Fruit fly (Drosophila melanogaster) whole organism, embryonic: ENCODE results near the gene CG32276.

Experiments used
- Awh ChIP-seq: fragments of 200-800 bp; sonication (Bioruptor generic); IDR thresholded peaks from 2 replicates; pipeline ENCODE4, ENCODE4 v1.3.6; 2022; ENCODE audit warnings: missing biosample characterization, missing genetic modification characterization
- Bgb ChIP-seq: fragments of 200-800 bp; sonication (Bioruptor generic); IDR thresholded peaks from 2 replicates; pipeline ENCODE4 v1.3.6; 2022; ENCODE audit warnings: missing biosample characterization, missing genetic modification characterization; ENCODE audit not compliant: partially characterized antibody
- CG11247 ChIP-seq: fragments of 200-800 bp; sonication (Bioruptor generic); IDR thresholded peaks from 2 replicates; pipeline ENCODE4 v1.3.6; 2022; ENCODE audit warnings: missing biosample characterization, missing genetic modification characterization
- CG13624 ChIP-seq: fragments of 200-800 bp; sonication (Bioruptor generic); optimal IDR thresholded peaks from 2 replicates; lab custom pipeline; 2016; ENCODE audit warnings: missing biosample characterization, missing genetic modification characterization
- CG15269 ChIP-seq: fragments of 200-800 bp; sonication (Bioruptor generic); optimal IDR thresholded peaks from 2 replicates; lab custom pipeline; 2018; ENCODE audit warnings: missing biosample characterization, mild to moderate bottlenecking, missing genetic modification characterization, moderate library complexity
- CG1529 ChIP-seq: fragments of 200-800 bp; sonication (Bioruptor generic); optimal IDR thresholded peaks from 3 replicates; lab custom pipeline; 2018; ENCODE audit warnings: missing biosample characterization, missing genetic modification characterization
- CG17612 ChIP-seq: fragments of 200-800 bp; sonication (Bioruptor generic); IDR thresholded peaks from 2 replicates; pipeline ENCODE4 v1.3.6; 2022; ENCODE audit warnings: missing biosample characterization, missing genetic modification characterization
- CG1792 ChIP-seq: fragments of 200-800 bp; sonication (Bioruptor generic); optimal IDR thresholded peaks from 2 replicates; lab custom pipeline; 2016; ENCODE audit warnings: missing biosample characterization, missing genetic modification characterization
- CG18599 ChIP-seq: fragments of 200-800 bp; sonication (Bioruptor generic); optimal IDR thresholded peaks from 3 replicates; lab custom pipeline; 2017; ENCODE audit warnings: missing biosample characterization, missing genetic modification characterization, mild to moderate bottlenecking, moderate library complexity, missing genetic modification reagents
- CG2202 ChIP-seq: fragments of 200-800 bp; sonication (Bioruptor generic); optimal IDR thresholded peaks from 2 replicates; lab custom pipeline; 2018; ENCODE audit warnings: missing biosample characterization, mild to moderate bottlenecking, missing genetic modification characterization
- CG30020 ChIP-seq: fragments of 200-800 bp; optimal IDR thresholded peaks from 2 replicates; lab custom pipeline; 2019; ENCODE audit warnings: missing biosample characterization, mild to moderate bottlenecking, missing genetic modification characterization, moderate library complexity
- CG3163 ChIP-seq: fragments of 200-800 bp; sonication (Bioruptor generic); optimal IDR thresholded peaks from 3 replicates; lab custom pipeline; 2016; ENCODE audit warnings: missing biosample characterization, missing genetic modification characterization
- CG33557 ChIP-seq: fragments of 200-800 bp; sonication (Bioruptor generic); optimal IDR thresholded peaks from 2 replicates; lab custom pipeline; 2019; ENCODE audit warnings: missing biosample characterization, mild to moderate bottlenecking, missing genetic modification characterization, moderate library complexity
- CG34224 ChIP-seq: fragments of 200-800 bp; sonication (Bioruptor generic); IDR thresholded peaks from 3 replicates; pipeline ENCODE4 v1.3.6; 2022; ENCODE audit warnings: missing biosample characterization, missing genetic modification characterization; ENCODE audit not compliant: partially characterized antibody
- CG34376 ChIP-seq: fragments of 200-800 bp; sonication (Bioruptor generic); optimal IDR thresholded peaks from 2 replicates; lab custom pipeline; 2018; ENCODE audit warnings: missing biosample characterization, mild to moderate bottlenecking, missing genetic modification characterization
- CG6654 ChIP-seq: fragments of 200-800 bp; sonication (Bioruptor generic); optimal IDR thresholded peaks from 2 replicates; lab custom pipeline; 2017; ENCODE audit warnings: missing biosample characterization, mild to moderate bottlenecking, missing genetic modification characterization
- CG8388 ChIP-seq: fragments of 200-800 bp; sonication (Bioruptor generic); optimal IDR thresholded peaks from 2 replicates; lab custom pipeline; 2019; ENCODE audit warnings: missing biosample characterization, mild to moderate bottlenecking, missing genetic modification characterization, moderate library complexity
- CG8924 ChIP-seq: fragments of 200-800 bp; optimal IDR thresholded peaks from 3 replicates; lab custom pipeline; 2019; ENCODE audit warnings: missing biosample characterization, mild to moderate bottlenecking, missing genetic modification characterization, moderate library complexity
- Chrac-16 ChIP-seq: fragments of 200-800 bp; sonication (Bioruptor generic); optimal IDR thresholded peaks from 3 replicates; lab custom pipeline; 2016; ENCODE audit warnings: missing biosample characterization, missing genetic modification characterization
- CoRest ChIP-seq: fragments of 200-800 bp; sonication (Bioruptor generic); optimal IDR thresholded peaks from 3 replicates; lab custom pipeline; 2018; ENCODE audit warnings: missing biosample characterization, mild to moderate bottlenecking, missing genetic modification characterization, moderate library complexity
- Dll ChIP-seq: fragments of 200-800 bp; sonication (Bioruptor generic); IDR thresholded peaks from 4 replicates; pipeline ENCODE4 v1.3.6; 2022; ENCODE audit warnings: missing biosample characterization, missing genetic modification characterization; ENCODE audit not compliant: partially characterized antibody
- Doc2 ChIP-seq: fragments of 200-800 bp; sonication (Bioruptor generic); IDR thresholded peaks from 2 replicates; pipeline ENCODE4 v1.3.6; 2022; ENCODE audit warnings: missing biosample characterization, missing genetic modification characterization
- Dp ChIP-seq: fragments of 200-800 bp; sonication (Bioruptor generic); optimal IDR thresholded peaks from 2 replicates; lab custom pipeline; 2018; ENCODE audit warnings: missing biosample characterization, mild to moderate bottlenecking, missing genetic modification characterization, moderate library complexity
- Gug ChIP-seq: fragments of 200-800 bp; sonication (Bioruptor generic); IDR thresholded peaks from 4 replicates; pipeline ENCODE4 v1.3.6; 2022; ENCODE audit warnings: missing biosample characterization, missing genetic modification characterization
- Hmx ChIP-seq: fragments of 200-800 bp; sonication (Bioruptor generic); optimal IDR thresholded peaks from 2 replicates; lab custom pipeline; 2016; ENCODE audit warnings: missing biosample characterization, missing genetic modification characterization
- Lpt ChIP-seq: fragments of >200 bp; optimal IDR thresholded peaks from 2 replicates; lab custom pipeline; 2018; ENCODE audit warnings: missing biosample characterization, missing genetic modification characterization
- NFAT ChIP-seq: fragments of 200-800 bp; sonication (Bioruptor generic); IDR thresholded peaks from 2 replicates; pipeline ENCODE4 v1.3.6; 2022; ENCODE audit warnings: missing biosample characterization, missing genetic modification characterization
- Nf-YB ChIP-seq: fragments of 200-800 bp; sonication (Bioruptor generic); optimal IDR thresholded peaks from 3 replicates; lab custom pipeline; 2019; ENCODE audit warnings: missing biosample characterization, mild to moderate bottlenecking, missing genetic modification characterization, moderate library complexity
- Sry-β ChIP-seq: fragments of 200-800 bp; sonication (Bioruptor generic); optimal IDR thresholded peaks from 2 replicates; lab custom pipeline; 2018; ENCODE audit warnings: missing biosample characterization, mild to moderate bottlenecking, missing genetic modification characterization, moderate library complexity
- Trl ChIP-seq, 3 experiments: fragments of >200 bp in 2 of 3; fragments of 200-800 bp in 1 of 3; sonication (Bioruptor generic) in 1 of 3; optimal IDR thresholded peaks; 2 replicates in 1 of 3; 3 replicates in 2 of 3; lab custom pipeline; 2016 to 2017; ENCODE audit warnings: missing biosample characterization in 1 of 3, missing genetic modification characterization in 1 of 3
- ap ChIP-seq: fragments of 200-800 bp; sonication (Bioruptor generic); IDR thresholded peaks from 2 replicates; pipeline ENCODE4 v1.3.6; 2022; ENCODE audit warnings: missing biosample characterization, missing genetic modification characterization
- bab2 ChIP-seq: fragments of 200-800 bp; sonication (Bioruptor generic); optimal IDR thresholded peaks from 2 replicates; lab custom pipeline; 2016; ENCODE audit warnings: missing biosample characterization, missing genetic modification characterization
- bbx ChIP-seq: fragments of 200-800 bp; sonication (Bioruptor generic); IDR thresholded peaks from 2 replicates; pipeline ENCODE4 v1.3.6; 2022; ENCODE audit warnings: missing biosample characterization, missing genetic modification characterization; ENCODE audit not compliant: partially characterized antibody
- cato ChIP-seq: fragments of 200-800 bp; sonication (Bioruptor generic); optimal IDR thresholded peaks from 2 replicates; lab custom pipeline; 2016; ENCODE audit warnings: missing biosample characterization, missing genetic modification characterization, borderline replicate concordance
- dmrt99B ChIP-seq: fragments of 200-800 bp; sonication (Bioruptor generic); optimal IDR thresholded peaks from 2 replicates; lab custom pipeline; 2018; ENCODE audit warnings: missing biosample characterization, mild to moderate bottlenecking, missing genetic modification characterization, moderate library complexity
- ems ChIP-seq: fragments of 200-800 bp; sonication (Bioruptor generic); optimal IDR thresholded peaks from 3 replicates; lab custom pipeline; 2016; ENCODE audit warnings: missing biosample characterization, missing genetic modification characterization
- eyg ChIP-seq: fragments of 200-800 bp; sonication (Bioruptor generic); optimal IDR thresholded peaks from 3 replicates; lab custom pipeline; 2016; ENCODE audit warnings: missing biosample characterization, missing genetic modification characterization
- fd96Cb ChIP-seq: fragments of 200-800 bp; sonication (Bioruptor generic); optimal IDR thresholded peaks from 2 replicates; lab custom pipeline; 2018; ENCODE audit warnings: missing biosample characterization, mild to moderate bottlenecking, missing genetic modification characterization, moderate library complexity
- gcm2 ChIP-seq: fragments of 200-800 bp; sonication (Bioruptor generic); optimal IDR thresholded peaks from 2 replicates; lab custom pipeline; 2016; ENCODE audit warnings: missing biosample characterization, missing genetic modification characterization
- gro ChIP-seq: fragments of 200-800 bp; sonication (Bioruptor generic); optimal IDR thresholded peaks from 2 replicates; lab custom pipeline; 2016; ENCODE audit warnings: missing biosample characterization, missing genetic modification characterization
- hkb ChIP-seq, 2 experiments: fragments of 200-800 bp in 1 of 2; fragments of >200 bp in 1 of 2; sonication (Bioruptor generic) in 1 of 2; IDR thresholded peaks in 1 of 2; optimal IDR thresholded peaks in 1 of 2; 2 replicates each; pipeline versions ENCODE4 v1.3.6 to Lab custom; 2017 to 2022; ENCODE audit warnings: missing biosample characterization in 1 of 2, missing genetic modification characterization in 1 of 2
- row ChIP-seq: fragments of 200-800 bp; sonication (Bioruptor generic); IDR thresholded peaks from 3 replicates; pipeline ENCODE4 v1.3.6; 2022; ENCODE audit warnings: missing biosample characterization, missing genetic modification characterization
- run ChIP-seq: fragments of 200-800 bp; sonication (Bioruptor generic); optimal IDR thresholded peaks from 3 replicates; lab custom pipeline; 2018; ENCODE audit warnings: missing biosample characterization, mild to moderate bottlenecking, missing genetic modification characterization
- sd ChIP-seq: fragments of 200-800 bp; sonication (Bioruptor generic); optimal IDR thresholded peaks from 3 replicates; lab custom pipeline; 2018; ENCODE audit warnings: missing biosample characterization, mild to moderate bottlenecking, missing genetic modification characterization, moderate library complexity
- slbo ChIP-seq: fragments of 200-800 bp; sonication (Bioruptor generic); IDR thresholded peaks from 2 replicates; pipeline ENCODE4 v1.3.6; 2022; ENCODE audit warnings: missing biosample characterization, missing genetic modification characterization
- slou ChIP-seq: fragments of 200-800 bp; sonication (Bioruptor generic); optimal IDR thresholded peaks from 3 replicates; lab custom pipeline; 2016; ENCODE audit warnings: missing biosample characterization, missing genetic modification characterization
- tll ChIP-seq, 2 experiments: fragments of 200-800 bp in 1 of 2; fragments of >200 bp in 1 of 2; sonication (Bioruptor generic) in 1 of 2; optimal IDR thresholded peaks; 2 replicates each; lab custom pipeline; 2017 to 2019; ENCODE audit warnings: missing biosample characterization in 2 of 2, missing genetic modification characterization in 2 of 2, mild to moderate bottlenecking in 1 of 2, moderate library complexity in 1 of 2

The CG32276 gene

dm6 chr3L:3148125-3149059, 50.5 kb downstream of the CG32276 start, which contains the start of the genes Usp5 and BtbVII (continued):
- TF ChIP-seq CoRest: peak; percentile 49
- TF ChIP-seq fd96Cb: no peak
- TF ChIP-seq bab2 (GFP tag; lab: Kevin White, UChicago): peak; percentile 56
- no peak for TF ChIP-seq ap (GFP tag; lab: Robert Waterston, UW)
- no peak for TF ChIP-seq CG6654 (GFP tag; lab: Kevin White, UChicago)
- no peak for TF ChIP-seq dmrt99B (tag; lab: Kevin White, UChicago)
- peak; percentile 27 for TF ChIP-seq cato
- no peak for TF ChIP-seq gcm2 (GFP tag; lab: Kevin White, UChicago)
- peak; percentile 77 for TF ChIP-seq hkb (optimal IDR thresholded peaks at IDR 0.05; lab: Kevin White, UChicago)
- TF ChIP-seq hkb (GFP tag; IDR thresholded peaks at IDR 0.05; lab: Robert Waterston, UW): peak; percentile 50
- peak; percentile 67 for TF ChIP-seq NFAT
- TF ChIP-seq CG18599: no peak
- TF ChIP-seq row (GFP tag; lab: Robert Waterston, UW): peak; percentile 90
- TF ChIP-seq CG34376 (GFP tag; lab: Kevin White, UChicago): peak; percentile 81
- TF ChIP-seq slou: no peak
- TF ChIP-seq CG13624 (GFP tag; lab: Kevin White, UChicago): peak; percentile 70
- peak; percentile 67 for TF ChIP-seq ems (GFP tag; lab: Kevin White, UChicago)
- peak; percentile 91 for TF ChIP-seq Bgb
- TF ChIP-seq tll (GFP tag; optimal IDR thresholded peaks at IDR 0.05; lab: Kevin White, UChicago): peak in 1 of 2 experiments; percentile 61
- TF ChIP-seq Doc2: no peak
- no peak for TF ChIP-seq CG2202 (tag; lab: Kevin White, UChicago)
- peak; percentile 34 for TF ChIP-seq Nf-YB (GFP tag; lab: Kevin White, UChicago)
- TF ChIP-seq Dp (GFP tag; lab: Kevin White, UChicago): peak; percentile 44
- no peak for TF ChIP-seq Lpt (GFP tag; lab: Kevin White, UChicago)
- peak; percentile 39 for TF ChIP-seq CG15269 (tag; lab: Kevin White, UChicago)
- TF ChIP-seq run (tag; lab: Kevin White, UChicago): no peak
- TF ChIP-seq CG1529: peak; percentile 7
- peak; percentile 17 for TF ChIP-seq CG8388 (GFP tag; lab: Kevin White, UChicago)
- peak; percentile 18 for TF ChIP-seq CG3163 (GFP tag; lab: Kevin White, UChicago)
- peak; percentile 18 for TF ChIP-seq sd (tag; lab: Kevin White, UChicago)
- TF ChIP-seq Sry-β: no peak
- TF ChIP-seq gro (GFP tag; lab: Kevin White, UChicago): peak; percentile 53
- peak; percentile 50 for TF ChIP-seq CG33557
- peak; percentile 22 for TF ChIP-seq eyg (GFP tag; lab: Kevin White, UChicago)
- peak; percentile 50 for TF ChIP-seq CG30020 (tag; lab: Kevin White, UChicago)
- TF ChIP-seq Gug (GFP tag; lab: Robert Waterston, UW): peak; percentile 65; the same call in 2 of the 4 replicates
- TF ChIP-seq CG34224 (GFP tag; lab: Robert Waterston, UW): peak; percentile 99
- no peak for TF ChIP-seq Trl (optimal IDR thresholded peaks at IDR 0.05; lab: Kevin White, UChicago)
- peak; percentile 67 for TF ChIP-seq Trl (GFP tag; optimal IDR thresholded peaks at IDR 0.05; lab: Kevin White, UChicago)
- TF ChIP-seq Awh: peak; percentile 60
- TF ChIP-seq CG11247: peak; percentile 48; the same call in 1 of the 2 replicates
- no peak for TF ChIP-seq CG17612 (GFP tag; lab: Robert Waterston, UW)
- peak; percentile 100 for TF ChIP-seq Dll (GFP tag; lab: Robert Waterston, UW)
- peak; percentile 91 for TF ChIP-seq bbx
- peak; percentile 62 for TF ChIP-seq Chrac-16
- TF ChIP-seq CG1792 (GFP tag; lab: Kevin White, UChicago): peak; percentile 33
- TF ChIP-seq CG8924 (tag; lab: Kevin White, UChicago): peak; percentile 77
- no peak for TF ChIP-seq Hmx (GFP tag; lab: Kevin White, UChicago)
- TF ChIP-seq slbo (GFP tag; lab: Robert Waterston, UW): peak; percentile 64
